5 fruit fly cellular contexts compared by ENCODE assay signal in genomic region chr3R:25054451-25055188, dm6.
TF ChIP-seq lines count a peak whose summit lies in the region.

Gene CG31109 (minus strand): TSS chr3R:25054653.

- no peak for TF ChIP-seq CTCF in whole organism, embryonic (GFP tag; optimal IDR thresholded peaks at IDR 0.05; lab: Kevin White, UChicago)

TF ChIP-seq in whole organism, adult, 20 proteins besides CTCF, POLR2A, EP300 and RAD21 (continues in another document):
- TF ChIP-seq kay (GFP tag; lab: Kevin White, UChicago; ENCODE audit: borderline replicate concordance) (peak; percentile 88), cic (GFP tag; optimal IDR thresholded peaks at IDR 0.05; lab: Kevin White, UChicago) (no peak), ovo (GFP tag; optimal IDR thresholded peaks at IDR 0.05; lab: Kevin White, UChicago) (no peak), CG11617 (GFP tag; optimal IDR thresholded peaks at IDR 0.05; lab: Kevin White, UChicago) (peak; percentile 23), CG7045 (GFP tag; optimal IDR thresholded peaks at IDR 0.05; lab: Kevin White, UChicago) (no peak), cnc (optimal IDR thresholded peaks at IDR 0.05; lab: Kevin White, UChicago) (no peak), Mnt (GFP tag; optimal IDR thresholded peaks at IDR 0.05; lab: Kevin White, UChicago) (peak; percentile 42), CG12768 (GFP tag; optimal IDR thresholded peaks at IDR 0.05; lab: Kevin White, UChicago) (no peak), CG5204 (GFP tag; optimal IDR thresholded peaks at IDR 0.05; lab: Kevin White, UChicago) (no peak), Crg-1 (GFP tag; optimal IDR thresholded peaks at IDR 0.05; lab: Kevin White, UChicago) (peak; percentile 38), toe (GFP tag; optimal IDR thresholded peaks at IDR 0.05; lab: Kevin White, UChicago) (peak; percentile 52), CG14711 (tag; optimal IDR thresholded peaks at IDR 0.05; lab: Kevin White, UChicago) (peak; percentile 43), CG33017 (tag; optimal IDR thresholded peaks at IDR 0.05; lab: Kevin White, UChicago) (no peak), CG1620 (GFP tag; optimal IDR thresholded peaks at IDR 0.05; lab: Kevin White, UChicago) (peak; percentile 1), CG7101 (tag; optimal IDR thresholded peaks at IDR 0.05; lab: Kevin White, UChicago) (peak; percentile 15), tj (GFP tag; optimal IDR thresholded peaks at IDR 0.05; lab: Kevin White, UChicago) (peak; percentile 1), pad (GFP tag; optimal IDR thresholded peaks at IDR 0.05; lab: Kevin White, UChicago) (peak; percentile 32), bab1 (GFP tag; optimal IDR thresholded peaks at IDR 0.05; lab: Kevin White, UChicago) (peak; percentile 64)

TF ChIP-seq in whole organism, embryonic, 481 proteins besides CTCF, POLR2A, EP300 and RAD21 (continues in another document):
- TF ChIP-seq Ptx1 (GFP tag; IDR thresholded peaks at IDR 0.05; lab: Robert Waterston, UW) (no peak), Taf1 (GFP tag; IDR thresholded peaks at IDR 0.05; lab: Robert Waterston, UW) (no peak), emc (GFP tag; optimal IDR thresholded peaks at IDR 0.05; lab: Kevin White, UChicago) (no peak), ap (GFP tag; IDR thresholded peaks at IDR 0.05; lab: Robert Waterston, UW) (no peak), tio (GFP tag; optimal IDR thresholded peaks at IDR 0.05; lab: Kevin White, UChicago) (no peak), Sox102F (GFP tag; optimal IDR thresholded peaks at IDR 0.05; lab: Kevin White, UChicago) (no peak), sob (GFP tag; IDR thresholded peaks at IDR 0.05; lab: Robert Waterston, UW) (no peak), pan (optimal IDR thresholded peaks at IDR 0.05; lab: Kevin White, UChicago) (no peak), pan (GFP tag; optimal IDR thresholded peaks at IDR 0.05 in 1 of 2, IDR thresholded peaks at IDR 0.05 in 1 of 2) (peak in 1 of 2 experiments; percentile 38), insv (GFP tag; optimal IDR thresholded peaks at IDR 0.05; lab: Kevin White, UChicago) (no peak), Nf-YA (GFP tag; IDR thresholded peaks at IDR 0.05; lab: Robert Waterston, UW) (no peak), sisA (GFP tag; IDR thresholded peaks at IDR 0.05; lab: Robert Waterston, UW) (no peak), CG5953 (GFP tag; IDR thresholded peaks at IDR 0.05; lab: Robert Waterston, UW) (no peak), chif (GFP tag; optimal IDR thresholded peaks at IDR 0.05; lab: Kevin White, UChicago) (no peak), tup (GFP tag; optimal IDR thresholded peaks at IDR 0.05; lab: Kevin White, UChicago) (no peak), ATbp (GFP tag; optimal IDR thresholded peaks at IDR 0.05; lab: Kevin White, UChicago) (no peak), CG11093 (GFP tag; IDR thresholded peaks at IDR 0.05; lab: Robert Waterston, UW) (no peak), knrl (GFP tag; IDR thresholded peaks at IDR 0.05; lab: Robert Waterston, UW; ENCODE audit: partially characterized antibody) (no peak), Rx (GFP tag; IDR thresholded peaks at IDR 0.05; lab: Robert Waterston, UW) (no peak), PHDP (tag; optimal IDR thresholded peaks at IDR 0.05; lab: Kevin White, UChicago) (peak; percentile 1)

TF ChIP-seq in whole organism, prepupa, 60 proteins besides CTCF, POLR2A, EP300 and RAD21:
- TF ChIP-seq CG7368 (GFP tag; optimal IDR thresholded peaks at IDR 0.05; lab: Kevin White, UChicago) (no peak), CG11294 (GFP tag; IDR thresholded peaks at IDR 0.05; lab: Robert Waterston, UW) (no peak), Hr4 (GFP tag; optimal IDR thresholded peaks at IDR 0.05; lab: Kevin White, UChicago) (peak; percentile 8), CG31627 (GFP tag; optimal IDR thresholded peaks at IDR 0.05; lab: Kevin White, UChicago) (peak; percentile 12), Eip78C (GFP tag; lab: Kevin White, UChicago) (peak; percentile 59), lz (GFP tag; optimal IDR thresholded peaks at IDR 0.05; lab: Kevin White, UChicago) (peak; percentile 12), esn (GFP tag; optimal IDR thresholded peaks at IDR 0.05; lab: Kevin White, UChicago) (peak; percentile 32), cyc (GFP tag; optimal IDR thresholded peaks at IDR 0.05; lab: Kevin White, UChicago) (no peak), fkh (GFP tag; optimal IDR thresholded peaks at IDR 0.05; lab: Kevin White, UChicago) (peak; percentile 85), Eip93F (GFP tag; optimal IDR thresholded peaks at IDR 0.05; lab: Kevin White, UChicago) (peak; percentile 18)

TF ChIP-seq in whole organism, pupa, 21 proteins besides CTCF, POLR2A, EP300 and RAD21:
- TF ChIP-seq Ets98B (GFP tag; IDR thresholded peaks at IDR 0.05; lab: Robert Waterston, UW) (peak; percentile 36; the same call in 1 of the 2 replicates), D1 (tag; optimal IDR thresholded peaks at IDR 0.05; lab: Kevin White, UChicago) (no peak), CG32121 (GFP tag; IDR thresholded peaks at IDR 0.05; lab: Robert Waterston, UW) (no peak), CG12605 (GFP tag; IDR thresholded peaks at IDR 0.05; lab: Robert Waterston, UW) (no peak), CG4496 (GFP tag; IDR thresholded peaks at IDR 0.05; lab: Robert Waterston, UW) (no peak)

TF ChIP-seq in whole organism, wandering third instar larva, 38 proteins besides CTCF, POLR2A, EP300 and RAD21:
- TF ChIP-seq Vsx2 (GFP tag; optimal IDR thresholded peaks at IDR 0.05; lab: Kevin White, UChicago; ENCODE audit: partially characterized antibody), result no peak
- TF ChIP-seq br (GFP tag; optimal IDR thresholded peaks at IDR 0.05; lab: Kevin White, UChicago), result no peak
- TF ChIP-seq fru (GFP tag; optimal IDR thresholded peaks at IDR 0.05; lab: Kevin White, UChicago), result no peak
- TF ChIP-seq dmrt93B (GFP tag; optimal IDR thresholded peaks at IDR 0.05; lab: Kevin White, UChicago), result no peak
- no peak for TF ChIP-seq CrebA (GFP tag; optimal IDR thresholded peaks at IDR 0.05; lab: Kevin White, UChicago; ENCODE audit: borderline replicate concordance)
- TF ChIP-seq CG32264 (GFP tag; optimal IDR thresholded peaks at IDR 0.05; lab: Kevin White, UChicago), result no peak
- TF ChIP-seq ey (GFP tag; optimal IDR thresholded peaks at IDR 0.05; lab: Kevin White, UChicago), result no peak
- TF ChIP-seq dsf (GFP tag; optimal IDR thresholded peaks at IDR 0.05; lab: Kevin White, UChicago; ENCODE audit: borderline replicate concordance), result no peak
- no peak for TF ChIP-seq N (GFP tag; optimal IDR thresholded peaks at IDR 0.05; lab: Kevin White, UChicago)
- peak; percentile 18 for TF ChIP-seq h (GFP tag; optimal IDR thresholded peaks at IDR 0.05; lab: Kevin White, UChicago)
- peak; percentile 27 for TF ChIP-seq brk (GFP tag; optimal IDR thresholded peaks at IDR 0.05; lab: Kevin White, UChicago)
- TF ChIP-seq Dfd (GFP tag; optimal IDR thresholded peaks at IDR 0.05; lab: Kevin White, UChicago), result no peak
- no peak for TF ChIP-seq OdsH (GFP tag; optimal IDR thresholded peaks at IDR 0.05; lab: Kevin White, UChicago)
- no peak for TF ChIP-seq Rel (GFP tag; optimal IDR thresholded peaks at IDR 0.05; lab: Kevin White, UChicago)
- peak; percentile 2 for TF ChIP-seq Rel (tag; optimal IDR thresholded peaks at IDR 0.05; lab: Kevin White, UChicago)
- TF ChIP-seq Jra (GFP tag; optimal IDR thresholded peaks at IDR 0.05; lab: Kevin White, UChicago), result no peak
- peak; percentile 41 for TF ChIP-seq Hr83 (GFP tag; optimal IDR thresholded peaks at IDR 0.05; lab: Kevin White, UChicago; ENCODE audit: poor library complexity, severe bottlenecking)
- peak; percentile 46 for TF ChIP-seq Hnf4 (GFP tag; optimal IDR thresholded peaks at IDR 0.05; lab: Kevin White, UChicago)
- TF ChIP-seq GATAd (GFP tag; optimal IDR thresholded peaks at IDR 0.05; lab: Kevin White, UChicago), result no peak
- no peak for TF ChIP-seq dl (GFP tag; optimal IDR thresholded peaks at IDR 0.05; lab: Kevin White, UChicago; ENCODE audit: insufficient read depth in 1 of 2, partially characterized antibody in 2 of 2)
- TF ChIP-seq tai (GFP tag; optimal IDR thresholded peaks at IDR 0.05; lab: Kevin White, UChicago), result peak; percentile 4
- TF ChIP-seq Hr78 (GFP tag; optimal IDR thresholded peaks at IDR 0.05; lab: Kevin White, UChicago), result no peak
- no peak for TF ChIP-seq Dif (GFP tag; optimal IDR thresholded peaks at IDR 0.05; lab: Kevin White, UChicago; ENCODE audit: partially characterized antibody)
- no peak for TF ChIP-seq Myc (optimal IDR thresholded peaks at IDR 0.05; lab: Kevin White, UChicago)
- no peak for TF ChIP-seq Abd-B (GFP tag; optimal IDR thresholded peaks at IDR 0.05; lab: Kevin White, UChicago)
- no peak for TF ChIP-seq lola (GFP tag; optimal IDR thresholded peaks at IDR 0.05; lab: Kevin White, UChicago)
- no peak for TF ChIP-seq jim (GFP tag; optimal IDR thresholded peaks at IDR 0.05; lab: Kevin White, UChicago)
- TF ChIP-seq Mio (GFP tag; optimal IDR thresholded peaks at IDR 0.05; lab: Kevin White, UChicago), result no peak
- no peak for TF ChIP-seq pan (optimal IDR thresholded peaks at IDR 0.05; lab: Kevin White, UChicago)
- TF ChIP-seq sage (GFP tag; optimal IDR thresholded peaks at IDR 0.05; lab: Kevin White, UChicago), result no peak
- peak; percentile 31 for TF ChIP-seq HLH106 (tag; optimal IDR thresholded peaks at IDR 0.05; lab: Kevin White, UChicago)
- TF ChIP-seq rgr (GFP tag; optimal IDR thresholded peaks at IDR 0.05; lab: Kevin White, UChicago), result peak; percentile 55
- no peak for TF ChIP-seq usp (GFP tag; optimal IDR thresholded peaks at IDR 0.05; lab: Kevin White, UChicago)
- no peak for TF ChIP-seq sv (GFP tag; optimal IDR thresholded peaks at IDR 0.05; lab: Kevin White, UChicago)
- no peak for TF ChIP-seq psq (GFP tag; optimal IDR thresholded peaks at IDR 0.05; lab: Kevin White, UChicago)
- peak; percentile 7 for TF ChIP-seq woc (GFP tag; optimal IDR thresholded peaks at IDR 0.05; lab: Kevin White, UChicago)
- TF ChIP-seq CG9705 (GFP tag; optimal IDR thresholded peaks at IDR 0.05; lab: Kevin White, UChicago), result peak; percentile 32
- TF ChIP-seq Sp1 (GFP tag; optimal IDR thresholded peaks at IDR 0.05; lab: Kevin White, UChicago), result no peak
- peak in 1 of 2 experiments; percentile 39 for TF ChIP-seq foxo (GFP tag; optimal IDR thresholded peaks at IDR 0.05; lab: Kevin White, UChicago)
